Fruit fly (Drosophila melanogaster): ENCODE measurements around the gene CG34276.
A peak's percentile ranks its signal among the peaks of the same experiment; 100 is the strongest.

CG34276 gene

dm6 chr3R:15928127-15928526, 2.7 kb downstream of the CG34276 start:
- TF ChIP-seq noc (tag; optimal IDR thresholded peaks at IDR 0.05): no peak

dm6 chr3R:15930050-15930449, 4.6 kb downstream of the CG34276 start:
- TF ChIP-seq noc (tag; optimal IDR thresholded peaks at IDR 0.05): no peak

- no peak for TF ChIP-seq noc (tag; optimal IDR thresholded peaks at IDR 0.05)
These were observed 8.3 kb downstream of the CG34276 start, which contains the start of the genes CG5478 and blp for dm6 chr3R:15933609-15934232. Gene CG5478 (minus strand): TSS chr3R:15933734. Gene blp (plus strand): TSS chr3R:15933847.

- no peak for TF ChIP-seq noc (tag; optimal IDR thresholded peaks at IDR 0.05)
These were observed 9.5 kb downstream of the CG34276 start, which contains the start of gene Sap47 for dm6 chr3R:15934952-15935351. Gene Sap47 (plus strand): TSS chr3R:15935100.

- TF ChIP-seq noc (tag; optimal IDR thresholded peaks at IDR 0.05): no peak
These were observed 10.1 kb downstream of the CG34276 start for dm6 chr3R:15935538-15935937.

- TF ChIP-seq noc (tag; optimal IDR thresholded peaks at IDR 0.05): no peak
These were observed 12.3 kb downstream of the CG34276 start for dm6 chr3R:15937708-15938107.

- no peak for TF ChIP-seq noc (tag; optimal IDR thresholded peaks at IDR 0.05)
These were observed 22.2 kb downstream of the CG34276 start for dm6 chr3R:15947605-15948004.

dm6 chr3R:15950843-15951242, 25.4 kb downstream of the CG34276 start, which contains the start of the genes CG31088 and CG46383:
Gene CG31088 (minus strand): TSS chr3R:15950943.
Gene CG46383 (minus strand): TSS chr3R:15950943.
- no peak for TF ChIP-seq noc (tag; optimal IDR thresholded peaks at IDR 0.05)

- no peak for TF ChIP-seq noc (tag; optimal IDR thresholded peaks at IDR 0.05)
These were observed 38.4 kb downstream of the CG34276 start, which contains the start of the genes CG4287 and CG5516 for dm6 chr3R:15963690-15964281. Gene CG4287 (minus strand): TSS chr3R:15963867. Gene CG5516 (plus strand): TSS chr3R:15963884.

dm6 chr3R:15965169-15965568, 39.7 kb downstream of the CG34276 start, which contains the start of the genes CG32856 and Rbf2:
Gene CG32856 (minus strand): TSS chr3R:15965351.
Gene Rbf2 (plus strand): TSS chr3R:15965446.
- TF ChIP-seq noc (tag; optimal IDR thresholded peaks at IDR 0.05): peak; percentile 92

- no peak for TF ChIP-seq noc (tag; optimal IDR thresholded peaks at IDR 0.05)
These were observed 47.0 kb downstream of the CG34276 start, which contains the start of gene mor for dm6 chr3R:15972298-15972978. Gene mor (minus strand): TSS chr3R:15972913.

dm6 chr3R:15972979-15973486, 47.6 kb downstream of the CG34276 start, which contains the start of gene Hel89B:
Gene Hel89B (plus strand): TSS chr3R:15973298.
- no peak for TF ChIP-seq noc (tag; optimal IDR thresholded peaks at IDR 0.05)

dm6 chr3R:15973488-15973975, 48.1 kb downstream of the CG34276 start:
- TF ChIP-seq noc (tag; optimal IDR thresholded peaks at IDR 0.05): peak; percentile 59

- peak; percentile 86 for TF ChIP-seq noc (tag; optimal IDR thresholded peaks at IDR 0.05)
These were observed 48.8 kb downstream of the CG34276 start for dm6 chr3R:15974235-15974634.

- no peak for TF ChIP-seq noc (tag; optimal IDR thresholded peaks at IDR 0.05)
These were observed 49.7 kb downstream of the CG34276 start for dm6 chr3R:15975170-15975569.

All from whole organism, larva.